Worm (Caenorhabditis elegans): Measurements from ENCODE around the gene sre-33.

DNA sequence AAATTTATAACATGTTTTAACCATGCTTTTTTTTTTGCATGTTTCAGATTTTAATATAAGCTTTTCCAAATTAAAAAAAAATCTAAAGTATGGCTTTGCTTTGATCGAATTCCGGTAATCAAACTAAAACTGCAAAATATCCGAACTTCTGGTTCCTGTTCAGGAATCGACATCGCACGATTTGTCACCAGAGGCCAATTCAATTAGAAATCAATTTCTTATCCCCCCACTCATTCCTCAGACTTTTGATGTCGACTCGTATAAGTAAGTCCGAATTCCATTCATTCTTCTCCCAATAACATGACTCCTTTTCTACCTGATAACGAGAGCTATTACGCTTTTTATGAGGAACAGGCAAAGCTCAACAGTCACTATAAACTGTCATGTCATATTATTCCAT lies 4.9 kb upstream of the sre-33 start, which contains the start of gene srh-27:
- TF ChIP-seq him-1 (tag; optimal IDR thresholded peaks at IDR 0.05) (no peak), W03F9.2 (tag; optimal IDR thresholded peaks at IDR 0.05) (no peak), dao-5 (tag; optimal IDR thresholded peaks at IDR 0.05) (no peak)
